Fruit fly (Drosophila melanogaster) whole organism, embryonic: ENCODE results near the gene Paics.
A peak's percentile ranks its signal among the peaks of the same experiment; 100 is the strongest.

ENCODE experiments used
- Bgb ChIP-seq: fragments of 200-800 bp; sonication (Bioruptor generic); IDR thresholded peaks from 2 replicates; pipeline ENCODE4 v1.3.6; 2022; ENCODE audit warnings: missing biosample characterization, missing genetic modification characterization; ENCODE audit not compliant: partially characterized antibody
- CG12071 ChIP-seq: fragments of 200-800 bp; sonication (Bioruptor generic); optimal IDR thresholded peaks from 3 replicates; lab custom pipeline; 2018; ENCODE audit warnings: missing biosample characterization, mild to moderate bottlenecking, missing genetic modification characterization
- CG12155 ChIP-seq: fragments of 200-800 bp; sonication (Bioruptor generic); optimal IDR thresholded peaks from 3 replicates; lab custom pipeline; 2016; ENCODE audit warnings: missing biosample characterization, missing genetic modification characterization
- CG13894 ChIP-seq: fragments of 200-800 bp; sonication (Bioruptor generic); optimal IDR thresholded peaks from 3 replicates; lab custom pipeline; 2018; ENCODE audit warnings: missing biosample characterization, mild to moderate bottlenecking, missing genetic modification characterization, moderate library complexity
- CG14965 ChIP-seq: fragments of 200-800 bp; sonication (Bioruptor generic); optimal IDR thresholded peaks from 2 replicates; lab custom pipeline; 2016; ENCODE audit warnings: missing biosample characterization, missing genetic modification characterization, borderline replicate concordance
- CG1602 ChIP-seq: fragments of 200-800 bp; sonication (Bioruptor generic); optimal IDR thresholded peaks from 3 replicates; lab custom pipeline; 2016; ENCODE audit warnings: missing biosample characterization, missing genetic modification characterization
- CG17802 ChIP-seq: fragments of 200-800 bp; sonication (Bioruptor generic); optimal IDR thresholded peaks from 2 replicates; lab custom pipeline; 2018; ENCODE audit warnings: missing biosample characterization, mild to moderate bottlenecking, missing genetic modification characterization, moderate library complexity
- CG17912 ChIP-seq: fragments of 200-800 bp; sonication (Bioruptor generic); optimal IDR thresholded peaks from 2 replicates; lab custom pipeline; 2018; ENCODE audit warnings: missing biosample characterization, mild to moderate bottlenecking, missing genetic modification characterization
- CG18476 ChIP-seq: fragments of 200-800 bp; sonication (Bioruptor generic); optimal IDR thresholded peaks from 2 replicates; lab custom pipeline; 2016; ENCODE audit warnings: missing biosample characterization, mild to moderate bottlenecking, missing genetic modification characterization
- CG32772 ChIP-seq: fragments of 200-800 bp; sonication (Bioruptor generic); IDR thresholded peaks from 2 replicates; pipeline ENCODE4 v1.3.6; 2022; ENCODE audit warnings: missing biosample characterization, missing genetic modification characterization
- CG33213 ChIP-seq: fragments of 200-800 bp; sonication (Bioruptor generic); optimal IDR thresholded peaks from 3 replicates; lab custom pipeline; 2016; ENCODE audit warnings: missing biosample characterization, missing genetic modification characterization
- CG34376 ChIP-seq: fragments of 200-800 bp; sonication (Bioruptor generic); optimal IDR thresholded peaks from 2 replicates; lab custom pipeline; 2018; ENCODE audit warnings: missing biosample characterization, mild to moderate bottlenecking, missing genetic modification characterization
- CHES-1-like ChIP-seq: fragments of 200-800 bp; sonication (Bioruptor generic); optimal IDR thresholded peaks from 2 replicates; lab custom pipeline; 2016; ENCODE audit warnings: missing biosample characterization, missing genetic modification characterization
- D ChIP-seq, 2 experiments: fragments of 200-800 bp in 1 of 2; fragments of >200 bp in 1 of 2; sonication (Bioruptor generic) in 1 of 2; optimal IDR thresholded peaks; 2 replicates in 1 of 2; 3 replicates in 1 of 2; lab custom pipeline; 2017; ENCODE audit warnings: mild to moderate bottlenecking in 1 of 2, missing biosample characterization in 1 of 2, missing genetic modification characterization in 1 of 2, missing genetic modification reagents in 1 of 2
- Deaf1 ChIP-seq: fragments of 200-800 bp; optimal IDR thresholded peaks from 3 replicates; lab custom pipeline; 2019; ENCODE audit warnings: missing biosample characterization, mild to moderate bottlenecking, missing genetic modification characterization, moderate library complexity
- Dip3 ChIP-seq: fragments of 200-800 bp; sonication (Bioruptor generic); optimal IDR thresholded peaks from 3 replicates; lab custom pipeline; 2016; ENCODE audit warnings: missing biosample characterization, missing genetic modification characterization
- Eip74EF ChIP-seq, 2 experiments: fragments of 200-800 bp in 1 of 2; fragments of >200 bp in 1 of 2; sonication (Bioruptor generic) in 1 of 2; optimal IDR thresholded peaks; 2 replicates each; lab custom pipeline; 2017 to 2019; ENCODE audit warnings: missing biosample characterization in 2 of 2, missing genetic modification characterization in 2 of 2, mild to moderate bottlenecking in 1 of 2, moderate library complexity in 1 of 2
- Fer3 ChIP-seq: fragments of 200-800 bp; sonication (Bioruptor generic); optimal IDR thresholded peaks from 2 replicates; lab custom pipeline; 2018; ENCODE audit warnings: missing biosample characterization, mild to moderate bottlenecking, missing genetic modification characterization, moderate library complexity
- HLH54F ChIP-seq: fragments of 200-800 bp; sonication (Bioruptor generic); optimal IDR thresholded peaks from 3 replicates; lab custom pipeline; 2016; ENCODE audit warnings: missing biosample characterization, missing genetic modification characterization
- Mad ChIP-seq: fragments of 200-800 bp; sonication (Bioruptor generic); optimal IDR thresholded peaks from 2 replicates; lab custom pipeline; 2016; ENCODE audit warnings: missing biosample characterization, missing genetic modification characterization
- NK7.1 ChIP-seq: fragments of 200-800 bp; sonication (Bioruptor generic); optimal IDR thresholded peaks from 3 replicates; lab custom pipeline; 2016; ENCODE audit warnings: missing biosample characterization, missing genetic modification characterization
- NfI ChIP-seq: fragments of 200-800 bp; sonication (Bioruptor generic); optimal IDR thresholded peaks from 3 replicates; lab custom pipeline; 2018; ENCODE audit warnings: missing biosample characterization, mild to moderate bottlenecking, missing genetic modification characterization, moderate library complexity
- Rfx ChIP-seq: fragments of 200-800 bp; sonication (Bioruptor generic); IDR thresholded peaks from 2 replicates; pipeline ENCODE4 v1.3.6; 2022; ENCODE audit warnings: missing biosample characterization, missing genetic modification characterization
- ash1 ChIP-seq: fragments of 200-800 bp; sonication (Bioruptor generic); optimal IDR thresholded peaks from 2 replicates; lab custom pipeline; 2018; ENCODE audit warnings: missing biosample characterization, mild to moderate bottlenecking, missing genetic modification characterization
- bab2 ChIP-seq: fragments of 200-800 bp; sonication (Bioruptor generic); optimal IDR thresholded peaks from 2 replicates; lab custom pipeline; 2016; ENCODE audit warnings: missing biosample characterization, missing genetic modification characterization
- bbx ChIP-seq: fragments of 200-800 bp; sonication (Bioruptor generic); IDR thresholded peaks from 2 replicates; pipeline ENCODE4 v1.3.6; 2022; ENCODE audit warnings: missing biosample characterization, missing genetic modification characterization; ENCODE audit not compliant: partially characterized antibody
- cad ChIP-seq: fragments of >200 bp; optimal IDR thresholded peaks from 2 replicates; lab custom pipeline; 2017; ENCODE audit warnings: missing biosample characterization, missing genetic modification characterization
- dimm ChIP-seq: fragments of 200-800 bp; sonication (Bioruptor generic); IDR thresholded peaks from 2 replicates; pipeline ENCODE4 v1.3.6; 2022; ENCODE audit warnings: missing biosample characterization, missing genetic modification characterization
- dpn ChIP-seq, 2 experiments: fragments of 200-800 bp; sonication (Bioruptor generic); optimal IDR thresholded peaks; 3 replicates each; lab custom pipeline; 2016; ENCODE audit warnings: missing biosample characterization in 2 of 2, missing genetic modification characterization in 2 of 2
- eve ChIP-seq, 2 experiments: fragments of >200 bp; optimal IDR thresholded peaks; 2 replicates each; lab custom pipeline; 2017; ENCODE audit warnings: missing biosample characterization in 2 of 2, missing genetic modification characterization in 2 of 2
- gsb ChIP-seq: fragments of 200-800 bp; sonication (Bioruptor generic); IDR thresholded peaks from 2 replicates; pipeline ENCODE4 v1.3.6; 2022; ENCODE audit warnings: missing biosample characterization, missing genetic modification characterization
- gsb-n ChIP-seq: fragments of 200-800 bp; sonication (Bioruptor generic); optimal IDR thresholded peaks from 3 replicates; lab custom pipeline; 2018; ENCODE audit warnings: missing biosample characterization, mild to moderate bottlenecking, missing genetic modification characterization
- ham ChIP-seq: fragments of 200-800 bp; sonication (Bioruptor generic); IDR thresholded peaks from 2 replicates; pipeline ENCODE4 v1.3.6; 2022; ENCODE audit warnings: missing biosample characterization, missing genetic modification characterization
- hbn ChIP-seq: fragments of 200-800 bp; sonication (Bioruptor generic); IDR thresholded peaks from 2 replicates; pipeline ENCODE4 v1.3.6; 2022; ENCODE audit warnings: missing biosample characterization, missing genetic modification characterization; ENCODE audit not compliant: partially characterized antibody
- jigr1 ChIP-seq: fragments of 200-800 bp; sonication (Bioruptor generic); IDR thresholded peaks from 3 replicates; pipeline ENCODE4 v1.3.6; 2022; ENCODE audit warnings: missing biosample characterization, missing genetic modification characterization
- kay ChIP-seq: fragments of 200-800 bp; sonication (Bioruptor generic); optimal IDR thresholded peaks from 2 replicates; lab custom pipeline; 2016; ENCODE audit warnings: missing biosample characterization, missing genetic modification characterization
- kni ChIP-seq: fragments of 200-800 bp; sonication (Bioruptor generic); optimal IDR thresholded peaks from 3 replicates; lab custom pipeline; 2017; ENCODE audit warnings: mild to moderate bottlenecking, missing biosample characterization, missing genetic modification reagents, missing genetic modification characterization
- knrl ChIP-seq: fragments of 200-800 bp; sonication (Bioruptor generic); IDR thresholded peaks from 3 replicates; pipeline ENCODE4 v1.3.6; 2022; ENCODE audit warnings: missing biosample characterization, missing genetic modification characterization; ENCODE audit not compliant: partially characterized antibody
- nau ChIP-seq: fragments of 200-800 bp; sonication (Bioruptor generic); optimal IDR thresholded peaks from 3 replicates; lab custom pipeline; 2017; ENCODE audit warnings: missing biosample characterization, mild to moderate bottlenecking, missing genetic modification characterization, missing genetic modification reagents
- nom ChIP-seq: fragments of 200-800 bp; sonication (Bioruptor generic); optimal IDR thresholded peaks from 2 replicates; lab custom pipeline; 2017; ENCODE audit warnings: missing biosample characterization, missing genetic modification characterization, mild to moderate bottlenecking, moderate library complexity, missing genetic modification reagents
- oc ChIP-seq: fragments of 200-800 bp; sonication (Bioruptor generic); optimal IDR thresholded peaks from 2 replicates; lab custom pipeline; 2018; ENCODE audit warnings: missing biosample characterization, mild to moderate bottlenecking, missing genetic modification characterization, moderate library complexity
- pfk ChIP-seq: fragments of 200-800 bp; sonication (Bioruptor generic); optimal IDR thresholded peaks from 2 replicates; lab custom pipeline; 2018; ENCODE audit warnings: missing biosample characterization, mild to moderate bottlenecking, missing genetic modification characterization, moderate library complexity
- psq ChIP-seq: fragments of 200-800 bp; sonication (Bioruptor generic); optimal IDR thresholded peaks from 2 replicates; lab custom pipeline; 2017; ENCODE audit warnings: missing biosample characterization, missing genetic modification characterization
- sim ChIP-seq: fragments of 200-800 bp; sonication (Bioruptor generic); IDR thresholded peaks from 2 replicates; pipeline ENCODE4 v1.3.6; 2022; ENCODE audit warnings: missing biosample characterization, missing genetic modification characterization
- sug ChIP-seq: fragments of 200-800 bp; optimal IDR thresholded peaks from 2 replicates; lab custom pipeline; 2019; ENCODE audit warnings: missing biosample characterization, mild to moderate bottlenecking, missing genetic modification characterization, moderate library complexity
- trh ChIP-seq: fragments of 200-800 bp; sonication (Bioruptor generic); optimal IDR thresholded peaks from 2 replicates; lab custom pipeline; 2016; ENCODE audit warnings: missing biosample characterization, missing genetic modification characterization
- vvl ChIP-seq: fragments of 200-800 bp; sonication (Bioruptor generic); IDR thresholded peaks from 2 replicates; pipeline ENCODE4 v1.3.6; 2022; ENCODE audit warnings: missing biosample characterization, missing genetic modification characterization
- z ChIP-seq: fragments of 200-800 bp; sonication (Bioruptor generic); IDR thresholded peaks from 3 replicates; pipeline ENCODE4 v1.3.6; 2022; ENCODE audit warnings: missing biosample characterization, missing genetic modification characterization

Paics gene

dm6 chrX:12756374-12756721, 4.1 kb downstream of the Paics start (continued):
- TF ChIP-seq pfk (GFP tag; lab: Kevin White, UChicago) (no peak), gsb (GFP tag; lab: Robert Waterston, UW) (no peak), hbn (GFP tag; lab: Robert Waterston, UW) (no peak), sim (GFP tag; lab: Robert Waterston, UW) (no peak), oc (tag; lab: Kevin White, UChicago) (peak; percentile 27), kni (GFP tag; lab: Kevin White, UChicago) (peak; percentile 65), CG33213 (GFP tag; lab: Kevin White, UChicago) (no peak), Mad (GFP tag; lab: Kevin White, UChicago) (no peak), sug (peak; percentile 41), CG34376 (GFP tag; lab: Kevin White, UChicago) (peak; percentile 74), NfI (GFP tag; lab: Kevin White, UChicago) (no peak), D (optimal IDR thresholded peaks at IDR 0.05; lab: Kevin White, UChicago) (no peak), D (GFP tag; optimal IDR thresholded peaks at IDR 0.05; lab: Kevin White, UChicago) (no peak), CG12071 (GFP tag; lab: Kevin White, UChicago) (peak; percentile 15), vvl (GFP tag; lab: Robert Waterston, UW) (peak; percentile 78), ash1 (no peak), psq (GFP tag; lab: Kevin White, UChicago) (peak; percentile 46), cad (GFP tag; lab: Kevin White, UChicago) (no peak), CG14965 (no peak)

dm6 chrX:12755600-12756373, 4.6 kb downstream of the Paics start:
- TF ChIP-seq CHES-1-like (GFP tag; lab: Kevin White, UChicago) = peak; percentile 41
- TF ChIP-seq CG18476 = peak; percentile 51
- peak; percentile 43; the same call in 1 of the 3 replicates for TF ChIP-seq jigr1 (GFP tag; lab: Robert Waterston, UW)
- peak; percentile 70; the same call in 1 of the 2 replicates for TF ChIP-seq ham (GFP tag; lab: Robert Waterston, UW)
- no peak for TF ChIP-seq CG17912 (GFP tag; lab: Kevin White, UChicago)
- TF ChIP-seq Eip74EF (GFP tag; optimal IDR thresholded peaks at IDR 0.05; lab: Kevin White, UChicago) = no peak
- peak; percentile 6 for TF ChIP-seq trh (GFP tag; lab: Kevin White, UChicago)
- no peak for TF ChIP-seq nau (GFP tag; lab: Kevin White, UChicago)
- no peak for TF ChIP-seq NK7.1 (GFP tag; lab: Kevin White, UChicago)
- TF ChIP-seq nom (GFP tag; lab: Kevin White, UChicago) = no peak
- TF ChIP-seq CG17802 (tag; lab: Kevin White, UChicago) = no peak
- peak; percentile 23 for TF ChIP-seq gsb-n (tag; lab: Kevin White, UChicago)
- peak; percentile 60 for TF ChIP-seq Fer3 (tag; lab: Kevin White, UChicago)
- peak; percentile 65 for TF ChIP-seq CG32772 (GFP tag; lab: Robert Waterston, UW)
- no peak for TF ChIP-seq bab2
- peak; percentile 64 to 68 for TF ChIP-seq dpn (GFP tag; optimal IDR thresholded peaks at IDR 0.05; lab: Kevin White, UChicago)
- no peak; the same call in 1 of the 2 replicates for TF ChIP-seq Bgb
- TF ChIP-seq bbx (GFP tag; lab: Robert Waterston, UW) = no peak
- TF ChIP-seq Dip3 (GFP tag; lab: Kevin White, UChicago) = peak; percentile 75
- no peak for TF ChIP-seq CG34376 (GFP tag; lab: Kevin White, UChicago)
- TF ChIP-seq HLH54F = peak; percentile 76
- peak in 1 of 2 experiments; percentile 29 for TF ChIP-seq eve (GFP tag; optimal IDR thresholded peaks at IDR 0.05; lab: Kevin White, UChicago)
- TF ChIP-seq Deaf1 (tag; lab: Kevin White, UChicago) = peak; percentile 49
- no peak for TF ChIP-seq z
- TF ChIP-seq CG13894 (tag; lab: Kevin White, UChicago) = no peak
- no peak for TF ChIP-seq knrl (GFP tag; lab: Robert Waterston, UW)
- TF ChIP-seq kay = no peak
- peak; percentile 70 for TF ChIP-seq CG1602 (GFP tag; lab: Kevin White, UChicago)
- TF ChIP-seq Rfx (GFP tag; lab: Robert Waterston, UW) = peak; percentile 91
- no peak for TF ChIP-seq dimm (GFP tag; lab: Robert Waterston, UW)
- peak; percentile 75 for TF ChIP-seq CG12155 (GFP tag; lab: Kevin White, UChicago)
